Fruit fly (Drosophila melanogaster): ENCODE measurements around the gene HGTX.

Gene HGTX

dm6 chr3L:14617511-14618217 is 18.3 kb upstream of the HGTX start:
- TF ChIP-seq EcR (GFP tag; optimal IDR thresholded peaks at IDR 0.05) (no peak), pan (optimal IDR thresholded peaks at IDR 0.05) (no peak), Dll (optimal IDR thresholded peaks at IDR 0.05) (no peak), CG8478 (optimal IDR thresholded peaks at IDR 0.05) (no peak), usp (GFP tag; optimal IDR thresholded peaks at IDR 0.05) (no peak), psq (optimal IDR thresholded peaks at IDR 0.05) (no peak)

dm6 chr3L:14616085-14617026 is 17.0 kb upstream of the HGTX start:
- TF ChIP-seq EcR (GFP tag; optimal IDR thresholded peaks at IDR 0.05) = no peak
- TF ChIP-seq CG8478 (optimal IDR thresholded peaks at IDR 0.05) = no peak
- TF ChIP-seq usp (GFP tag; optimal IDR thresholded peaks at IDR 0.05) = no peak
- TF ChIP-seq psq (optimal IDR thresholded peaks at IDR 0.05) = no peak
- no peak for TF ChIP-seq Dll (optimal IDR thresholded peaks at IDR 0.05)
- no peak for TF ChIP-seq pan (optimal IDR thresholded peaks at IDR 0.05)

dm6 chr3L:14615187-14615586 is 15.8 kb upstream of the HGTX start:
- no peak for TF ChIP-seq pan (optimal IDR thresholded peaks at IDR 0.05)

- TF ChIP-seq psq (optimal IDR thresholded peaks at IDR 0.05) = no peak
- TF ChIP-seq CG8478 (optimal IDR thresholded peaks at IDR 0.05) = no peak
- TF ChIP-seq Dll (optimal IDR thresholded peaks at IDR 0.05) = no peak
- no peak for TF ChIP-seq pan (optimal IDR thresholded peaks at IDR 0.05)
- no peak for TF ChIP-seq EcR (GFP tag; optimal IDR thresholded peaks at IDR 0.05)
- TF ChIP-seq usp (GFP tag; optimal IDR thresholded peaks at IDR 0.05) = no peak
Observed at dm6 chr3L:14613792-14614677, 14.7 kb upstream of the HGTX start, which contains the start of gene shd. shd (plus strand) TSS chr3L:14614458.

dm6 chr3L:14612945-14613791 is 13.8 kb upstream of the HGTX start:
- no peak for TF ChIP-seq pan (optimal IDR thresholded peaks at IDR 0.05)
- no peak for TF ChIP-seq CG8478 (optimal IDR thresholded peaks at IDR 0.05)
- TF ChIP-seq EcR (GFP tag; optimal IDR thresholded peaks at IDR 0.05) = no peak
- no peak for TF ChIP-seq usp (GFP tag; optimal IDR thresholded peaks at IDR 0.05)
- TF ChIP-seq psq (optimal IDR thresholded peaks at IDR 0.05) = no peak
- no peak for TF ChIP-seq Dll (optimal IDR thresholded peaks at IDR 0.05)

dm6 chr3L:14611406-14612335 is 12.3 kb upstream of the HGTX start:
- TF ChIP-seq psq (optimal IDR thresholded peaks at IDR 0.05) = no peak
- TF ChIP-seq EcR (GFP tag; optimal IDR thresholded peaks at IDR 0.05) = no peak

- TF ChIP-seq usp (GFP tag; optimal IDR thresholded peaks at IDR 0.05) = no peak
- no peak for TF ChIP-seq EcR (GFP tag; optimal IDR thresholded peaks at IDR 0.05)
- TF ChIP-seq psq (optimal IDR thresholded peaks at IDR 0.05) = no peak
- TF ChIP-seq CG8478 (optimal IDR thresholded peaks at IDR 0.05) = no peak
- TF ChIP-seq Dll (optimal IDR thresholded peaks at IDR 0.05) = no peak
- no peak for TF ChIP-seq pan (optimal IDR thresholded peaks at IDR 0.05)
Observed at dm6 chr3L:14610458-14610857, 11.1 kb upstream of the HGTX start.

- TF ChIP-seq psq (optimal IDR thresholded peaks at IDR 0.05) (no peak), pan (optimal IDR thresholded peaks at IDR 0.05) (no peak), EcR (GFP tag; optimal IDR thresholded peaks at IDR 0.05) (no peak)
Observed at dm6 chr3L:14609138-14609729, 9.9 kb upstream of the HGTX start.

- TF ChIP-seq pan (optimal IDR thresholded peaks at IDR 0.05) (no peak), psq (optimal IDR thresholded peaks at IDR 0.05) (no peak), Dll (optimal IDR thresholded peaks at IDR 0.05) (no peak), EcR (GFP tag; optimal IDR thresholded peaks at IDR 0.05) (no peak), CG8478 (optimal IDR thresholded peaks at IDR 0.05) (no peak), usp (GFP tag; optimal IDR thresholded peaks at IDR 0.05) (no peak)
Observed at dm6 chr3L:14607620-14608019, 8.3 kb upstream of the HGTX start.

- no peak for TF ChIP-seq psq (optimal IDR thresholded peaks at IDR 0.05)
Observed at dm6 chr3L:14605291-14605690, 6.0 kb upstream of the HGTX start.
